Worm (Caenorhabditis elegans) whole organism, L4/young adult: ENCODE measurements around the gene dmsr-5.

Experiments
- W03F9.2 ChIP-seq: fragments of 150-350 bp; optimal IDR thresholded peaks from 2 replicates; lab custom pipeline; 2014; ENCODE audit warnings: missing biosample characterization, missing genetic modification characterization
- dao-5 ChIP-seq: sonication (generic microtip); optimal IDR thresholded peaks from 2 replicates; lab custom pipeline; 2016; ENCODE audit warnings: missing genotype, missing genetic modification characterization, moderate library complexity, missing compliant biosample characterization
- him-1 ChIP-seq: sonication (generic microtip); optimal IDR thresholded peaks from 2 replicates; lab custom pipeline; 2016; ENCODE audit warnings: missing genotype, missing genetic modification reagents, missing genetic modification characterization, missing compliant biosample characterization

DNA sequence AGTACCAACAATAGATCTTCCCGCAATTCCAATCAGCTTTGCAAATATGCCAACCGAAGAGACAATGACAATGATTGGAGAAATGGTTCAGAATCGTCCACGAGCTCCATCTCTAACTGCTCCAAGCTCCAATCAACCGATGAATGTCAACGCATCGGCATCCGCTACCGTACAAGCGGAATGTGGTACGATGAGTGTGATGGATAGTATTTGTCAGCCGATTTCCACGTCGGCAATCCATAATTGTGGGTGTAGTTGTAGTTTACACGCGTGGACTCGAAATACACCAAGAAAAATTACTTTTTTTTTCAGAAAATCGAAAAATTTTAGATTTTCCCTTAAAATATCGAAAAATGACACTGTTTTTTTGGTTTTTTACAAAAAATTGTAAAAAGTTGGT is 52.2 kb downstream of the dmsr-5 start:
- TF ChIP-seq W03F9.2: no peak
- no peak for TF ChIP-seq him-1 (tag; lab: Kevin White, UChicago)
- no peak for TF ChIP-seq dao-5 (tag; lab: Kevin White, UChicago)
